Fruit fly (Drosophila melanogaster) whole organism, prepupa: ENCODE data around the gene CG43049.

Experiments used
- Blimp-1 ChIP-seq: fragments of 200-800 bp; sonication (Bioruptor generic); optimal IDR thresholded peaks from 3 replicates; lab custom pipeline; 2017; ENCODE audit warnings: missing biosample characterization, missing genetic modification characterization, mild to moderate bottlenecking, moderate library complexity, missing genetic modification reagents
- CG10631 ChIP-seq: fragments of 200-800 bp; sonication (Bioruptor generic); optimal IDR thresholded peaks from 2 replicates; lab custom pipeline; 2016; ENCODE audit warnings: missing biosample characterization, missing genetic modification characterization
- CG10669 ChIP-seq: fragments of 200-800 bp; sonication (Bioruptor generic); optimal IDR thresholded peaks from 3 replicates; lab custom pipeline; 2018; ENCODE audit warnings: missing biosample characterization, mild to moderate bottlenecking, missing genetic modification characterization, moderate library complexity
- CG11294 ChIP-seq: fragments of 200-800 bp; sonication (Bioruptor generic); IDR thresholded peaks from 2 replicates; pipeline ENCODE4 v1.3.6; 2022; ENCODE audit warnings: missing biosample characterization, missing genetic modification characterization
- CG11902 ChIP-seq: fragments of 200-800 bp; sonication (Bioruptor generic); optimal IDR thresholded peaks from 3 replicates; lab custom pipeline; 2016; ENCODE audit warnings: missing biosample characterization, missing genetic modification characterization
- CG15336 ChIP-seq: fragments of 200-800 bp; sonication (Bioruptor generic); IDR thresholded peaks from 2 replicates; pipeline ENCODE4 v1.3.6; 2022; ENCODE audit warnings: missing biosample characterization, missing genetic modification characterization
- CG16779 ChIP-seq: fragments of 200-800 bp; sonication (Bioruptor generic); optimal IDR thresholded peaks from 3 replicates; lab custom pipeline; 2017; ENCODE audit warnings: missing biosample characterization, mild to moderate bottlenecking, missing genetic modification characterization
- CG3032 ChIP-seq: fragments of 200-800 bp; optimal IDR thresholded peaks from 2 replicates; lab custom pipeline; 2019; ENCODE audit warnings: missing biosample characterization, mild to moderate bottlenecking, missing genetic modification characterization, moderate library complexity
- CG32006 ChIP-seq: fragments of 200-800 bp; sonication (Bioruptor generic); optimal IDR thresholded peaks from 3 replicates; lab custom pipeline; 2017; ENCODE audit warnings: missing biosample characterization, mild to moderate bottlenecking, missing genetic modification characterization
- CG34406 ChIP-seq: fragments of 200-800 bp; sonication (Bioruptor generic); optimal IDR thresholded peaks from 3 replicates; lab custom pipeline; 2016; ENCODE audit warnings: missing biosample characterization, missing genetic modification characterization
- CG3919 ChIP-seq: fragments of 200-800 bp; sonication (Bioruptor generic); optimal IDR thresholded peaks from 3 replicates; lab custom pipeline; 2016; ENCODE audit warnings: missing biosample characterization, missing genetic modification characterization
- CG6163 ChIP-seq: fragments of 200-800 bp; sonication (Bioruptor generic); IDR thresholded peaks from 3 replicates; pipeline ENCODE4 v1.3.6; 2022; ENCODE audit warnings: missing biosample characterization, missing genetic modification characterization
- CG6276 ChIP-seq: fragments of 200-800 bp; sonication (Bioruptor generic); optimal IDR thresholded peaks from 2 replicates; lab custom pipeline; 2017; ENCODE audit warnings: missing biosample characterization, mild to moderate bottlenecking, missing genetic modification characterization
- CG6792 ChIP-seq: fragments of 200-800 bp; sonication (Bioruptor generic); optimal IDR thresholded peaks from 3 replicates; lab custom pipeline; 2016; ENCODE audit warnings: missing biosample characterization, missing genetic modification characterization
- CG6854 ChIP-seq: fragments of 200-800 bp; sonication (Bioruptor generic); optimal IDR thresholded peaks from 2 replicates; lab custom pipeline; 2017; ENCODE audit warnings: missing biosample characterization, mild to moderate bottlenecking, missing genetic modification characterization
- CG8119 ChIP-seq: fragments of 200-800 bp; sonication (Bioruptor generic); IDR thresholded peaks from 3 replicates; pipeline ENCODE4 v1.3.6; 2022; ENCODE audit warnings: missing biosample characterization, missing genetic modification characterization
- CG8319 ChIP-seq: fragments of 200-800 bp; sonication (Bioruptor generic); optimal IDR thresholded peaks from 3 replicates; lab custom pipeline; 2016; ENCODE audit warnings: missing biosample characterization, missing genetic modification characterization
- CG8632 ChIP-seq: fragments of 200-800 bp; sonication (Bioruptor generic); optimal IDR thresholded peaks from 3 replicates; lab custom pipeline; 2016; ENCODE audit warnings: missing biosample characterization, missing genetic modification characterization
- CG9139 ChIP-seq: fragments of 200-800 bp; sonication (Bioruptor generic); optimal IDR thresholded peaks from 3 replicates; lab custom pipeline; 2017; ENCODE audit warnings: missing biosample characterization, mild to moderate bottlenecking, missing genetic modification characterization
- Eip93F ChIP-seq: fragments of 200-800 bp; sonication (Bioruptor generic); optimal IDR thresholded peaks from 2 replicates; lab custom pipeline; 2016; ENCODE audit warnings: missing biosample characterization, mild to moderate bottlenecking, missing genetic modification characterization
- Ets21C ChIP-seq: fragments of 200-800 bp; sonication (Bioruptor generic); optimal IDR thresholded peaks from 3 replicates; lab custom pipeline; 2016; ENCODE audit warnings: missing biosample characterization, missing genetic modification characterization
- Gug ChIP-seq: fragments of 200-800 bp; sonication (Bioruptor generic); IDR thresholded peaks from 2 replicates; pipeline ENCODE4 v1.3.6; 2022; ENCODE audit warnings: missing biosample characterization, missing genetic modification characterization
- Hr39 ChIP-seq: fragments of 200-800 bp; sonication (Bioruptor generic); optimal IDR thresholded peaks from 2 replicates; lab custom pipeline; 2016; ENCODE audit warnings: missing biosample characterization, missing genetic modification characterization
- Hr4 ChIP-seq: fragments of 200-800 bp; sonication (Bioruptor generic); optimal IDR thresholded peaks from 3 replicates; lab custom pipeline; 2016; ENCODE audit warnings: missing biosample characterization, missing genetic modification characterization
- Met ChIP-seq: fragments of 200-800 bp; sonication (Bioruptor generic); optimal IDR thresholded peaks from 3 replicates; lab custom pipeline; 2016; ENCODE audit warnings: missing biosample characterization, missing genetic modification characterization
- OdsH ChIP-seq: fragments of 200-800 bp; sonication (Bioruptor generic); optimal IDR thresholded peaks from 3 replicates; lab custom pipeline; 2016; ENCODE audit warnings: missing biosample characterization, missing genetic modification characterization
- Smox ChIP-seq: fragments of 200-800 bp; sonication (Bioruptor generic); optimal IDR thresholded peaks from 3 replicates; lab custom pipeline; 2016; ENCODE audit warnings: missing biosample characterization, missing genetic modification characterization
- Sox102F ChIP-seq: fragments of 200-800 bp; sonication (Bioruptor generic); optimal IDR thresholded peaks from 2 replicates; lab custom pipeline; 2016; ENCODE audit warnings: missing biosample characterization, mild to moderate bottlenecking, missing genetic modification characterization
- Sox14 ChIP-seq: fragments of 200-800 bp; sonication (Bioruptor generic); optimal IDR thresholded peaks from 3 replicates; lab custom pipeline; 2016; ENCODE audit warnings: missing biosample characterization, missing genetic modification characterization
- Sox15 ChIP-seq: fragments of 200-800 bp; sonication (Bioruptor generic); optimal IDR thresholded peaks from 3 replicates; lab custom pipeline; 2016; ENCODE audit warnings: missing biosample characterization, missing genetic modification characterization
- achi ChIP-seq: fragments of 200-800 bp; sonication (Bioruptor generic); optimal IDR thresholded peaks from 3 replicates; lab custom pipeline; 2016; ENCODE audit warnings: missing biosample characterization, missing genetic modification characterization
- acj6 ChIP-seq: fragments of 200-800 bp; sonication (Bioruptor generic); optimal IDR thresholded peaks from 3 replicates; lab custom pipeline; 2016; ENCODE audit warnings: missing biosample characterization, missing genetic modification characterization
- cyc ChIP-seq: fragments of 200-800 bp; sonication (Bioruptor generic); optimal IDR thresholded peaks from 3 replicates; lab custom pipeline; 2016; ENCODE audit warnings: missing biosample characterization, missing genetic modification characterization
- dsx ChIP-seq: fragments of 200-800 bp; optimal IDR thresholded peaks from 3 replicates; lab custom pipeline; 2019; ENCODE audit warnings: missing biosample characterization, mild to moderate bottlenecking, missing genetic modification characterization, moderate library complexity; ENCODE audit not compliant: poor library complexity, severe bottlenecking
- eg ChIP-seq: fragments of 200-800 bp; sonication (Bioruptor generic); IDR thresholded peaks from 3 replicates; pipeline ENCODE4 v1.3.6; 2022; ENCODE audit warnings: missing biosample characterization, missing genetic modification characterization
- esn ChIP-seq: fragments of 200-800 bp; sonication (Bioruptor generic); optimal IDR thresholded peaks from 2 replicates; lab custom pipeline; 2016; ENCODE audit warnings: missing biosample characterization, mild to moderate bottlenecking, missing genetic modification characterization, moderate library complexity
- fd59A ChIP-seq: fragments of 200-800 bp; sonication (Bioruptor generic); optimal IDR thresholded peaks from 2 replicates; lab custom pipeline; 2017; ENCODE audit warnings: missing biosample characterization, mild to moderate bottlenecking, missing genetic modification characterization, missing genetic modification reagents
- fd85E ChIP-seq: fragments of 200-800 bp; sonication (Bioruptor generic); optimal IDR thresholded peaks from 3 replicates; lab custom pipeline; 2016; ENCODE audit warnings: missing biosample characterization, missing genetic modification characterization
- fkh ChIP-seq: fragments of 200-800 bp; sonication (Bioruptor generic); optimal IDR thresholded peaks from 3 replicates; lab custom pipeline; 2017; ENCODE audit warnings: missing biosample characterization, mild to moderate bottlenecking, missing genetic modification characterization, moderate library complexity
- lz ChIP-seq: fragments of 200-800 bp; sonication (Bioruptor generic); optimal IDR thresholded peaks from 3 replicates; lab custom pipeline; 2016; ENCODE audit warnings: missing biosample characterization, missing genetic modification characterization
- net ChIP-seq: fragments of 200-800 bp; sonication (Bioruptor generic); optimal IDR thresholded peaks from 3 replicates; lab custom pipeline; 2016; ENCODE audit warnings: missing biosample characterization, missing genetic modification characterization
- pdm3 ChIP-seq: fragments of 200-800 bp; sonication (Bioruptor generic); optimal IDR thresholded peaks from 3 replicates; lab custom pipeline; 2016; ENCODE audit warnings: missing biosample characterization, missing genetic modification characterization
- spab ChIP-seq: fragments of 200-800 bp; sonication (Bioruptor generic); optimal IDR thresholded peaks from 2 replicates; lab custom pipeline; 2017; ENCODE audit warnings: missing biosample characterization, mild to moderate bottlenecking, missing genetic modification characterization, missing genetic modification reagents
- svp ChIP-seq: fragments of 200-800 bp; sonication (Bioruptor generic); peaks from one replicate; lab custom pipeline; 2016; ENCODE audit warnings: missing biosample characterization, missing genetic modification characterization
- topi ChIP-seq: fragments of 200-800 bp; sonication (Bioruptor generic); optimal IDR thresholded peaks from 3 replicates; lab custom pipeline; 2016; ENCODE audit warnings: missing biosample characterization, missing genetic modification characterization
- vri ChIP-seq: fragments of 200-800 bp; sonication (Bioruptor generic); optimal IDR thresholded peaks from 3 replicates; lab custom pipeline; 2016; ENCODE audit warnings: missing biosample characterization, mild to moderate bottlenecking, missing genetic modification characterization

The CG43049 gene

dm6 chr3L:18924790-18925189 lies at the start of gene CG43049:
TSS of gene CG43049 (plus strand) at chr3L:18925090.
- no peak for TF ChIP-seq spab (GFP tag; lab: Kevin White, UChicago)
- TF ChIP-seq pdm3, result no peak
- TF ChIP-seq fd59A (GFP tag; lab: Kevin White, UChicago), result no peak
- TF ChIP-seq Gug (GFP tag; lab: Robert Waterston, UW), result no peak
- no peak for TF ChIP-seq vri (GFP tag; lab: Kevin White, UChicago)
- TF ChIP-seq Met, result no peak
- no peak for TF ChIP-seq Hr39 (GFP tag; lab: Kevin White, UChicago)
- no peak for TF ChIP-seq CG10631 (GFP tag; lab: Kevin White, UChicago)
- TF ChIP-seq CG11294 (GFP tag; lab: Robert Waterston, UW), result no peak
- no peak for TF ChIP-seq Smox (GFP tag; lab: Kevin White, UChicago)
- no peak for TF ChIP-seq Hr4
- no peak for TF ChIP-seq CG11902 (GFP tag; lab: Kevin White, UChicago)
- no peak for TF ChIP-seq CG6792 (GFP tag; lab: Kevin White, UChicago)

DNA sequence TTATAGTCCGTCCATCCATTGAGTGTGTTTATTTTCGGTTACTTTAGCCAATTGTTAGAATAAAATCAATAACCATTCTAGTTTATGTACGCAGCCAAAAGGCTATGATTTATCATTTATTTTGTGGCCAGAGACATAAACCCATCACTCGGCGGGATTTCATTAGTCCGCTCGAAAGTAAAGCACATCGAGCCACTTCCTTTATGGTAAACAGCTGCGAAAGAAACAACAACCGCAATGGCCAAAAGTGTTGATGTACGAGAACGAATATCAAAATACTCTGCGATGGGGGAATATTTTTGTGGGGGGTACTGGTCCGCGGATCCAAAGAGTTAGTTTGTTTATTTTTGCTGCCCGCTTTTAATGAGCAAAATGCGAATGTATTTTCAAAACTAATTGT lies 43.3 kb upstream of the CG43049 start:
- no peak for TF ChIP-seq dsx (GFP tag; lab: Kevin White, UChicago)
- TF ChIP-seq Gug (GFP tag; lab: Robert Waterston, UW), result no peak
- TF ChIP-seq CG6854 (GFP tag; lab: Kevin White, UChicago), result no peak
- TF ChIP-seq CG8319, result no peak
- TF ChIP-seq CG11902 (GFP tag; lab: Kevin White, UChicago), result no peak

dm6 chr3L:18889222-18889866 lies 35.5 kb upstream of the CG43049 start:
- TF ChIP-seq CG15336 (peak; percentile 31; the same call in 1 of the 2 replicates), topi (peak; percentile 14), Hr4 (no peak), CG8632 (GFP tag; lab: Kevin White, UChicago) (peak; percentile 1), CG6276 (GFP tag; lab: Kevin White, UChicago) (peak; percentile 65), acj6 (GFP tag; lab: Kevin White, UChicago) (peak; percentile 10), Sox102F (GFP tag; lab: Kevin White, UChicago) (peak; percentile 10), achi (GFP tag; lab: Kevin White, UChicago) (no peak), Sox15 (GFP tag; lab: Kevin White, UChicago) (no peak), Ets21C (no peak), CG9139 (GFP tag; lab: Kevin White, UChicago) (peak; percentile 70), Blimp-1 (GFP tag; lab: Kevin White, UChicago) (no peak), CG32006 (GFP tag; lab: Kevin White, UChicago) (peak; percentile 7), Eip93F (GFP tag; lab: Kevin White, UChicago) (no peak), net (GFP tag; lab: Kevin White, UChicago) (peak; percentile 46), lz (GFP tag; lab: Kevin White, UChicago) (no peak), esn (GFP tag; lab: Kevin White, UChicago) (peak; percentile 35), CG10669 (peak; percentile 23), spab (GFP tag; lab: Kevin White, UChicago) (peak; percentile 36), Gug (GFP tag; lab: Robert Waterston, UW) (0 out of 2 replicates have a peak, but pooled peaks have one; percentile 27), dsx (GFP tag; lab: Kevin White, UChicago) (no peak), CG8119 (GFP tag; lab: Robert Waterston, UW) (no peak), svp (GFP tag; lab: Kevin White, UChicago) (peak; percentile 94), CG11294 (GFP tag; lab: Robert Waterston, UW) (peak; percentile 16; the same call in 1 of the 2 replicates), pdm3 (peak; percentile 19), Sox14 (peak; percentile 10), CG16779 (tag; lab: Kevin White, UChicago) (peak; percentile 30), CG3919 (GFP tag; lab: Kevin White, UChicago) (no peak), cyc (GFP tag; lab: Kevin White, UChicago) (no peak), CG3032 (tag; lab: Kevin White, UChicago) (peak; percentile 8), eg (GFP tag; lab: Robert Waterston, UW) (no peak; the same call in 2 of the 3 replicates), CG6163 (GFP tag; lab: Robert Waterston, UW) (peak; percentile 29; the same call in 1 of the 3 replicates), CG34406 (GFP tag; lab: Kevin White, UChicago) (no peak), fd85E (GFP tag; lab: Kevin White, UChicago) (no peak), fkh (GFP tag; lab: Kevin White, UChicago) (no peak), fd59A (GFP tag; lab: Kevin White, UChicago) (no peak), OdsH (GFP tag; lab: Kevin White, UChicago) (peak; percentile 25)
